Fruit fly (Drosophila melanogaster): ENCODE results near the gene CG17202.
A peak's percentile ranks its signal among the peaks of the same experiment; 100 is the strongest.

Gene CG17202

DNA sequence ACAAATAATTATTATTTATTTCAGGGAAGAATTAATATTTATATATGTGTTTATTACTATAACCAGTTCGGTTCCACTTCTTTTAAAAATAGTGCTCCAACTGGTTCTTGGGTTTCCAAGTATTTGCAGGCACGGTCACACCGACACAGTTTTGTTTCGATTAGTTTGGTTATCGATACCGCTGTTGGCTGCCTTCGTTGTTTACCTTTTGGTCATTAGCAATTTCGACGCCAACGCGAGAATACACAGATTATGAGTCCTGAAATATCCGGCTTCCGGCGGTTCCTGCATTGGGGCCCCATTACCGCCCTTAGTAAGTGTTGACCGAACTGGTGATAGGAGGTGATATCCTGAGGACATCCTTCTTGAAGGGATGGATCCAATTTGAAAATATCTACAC is 14.4 kb upstream of the CG17202 start, which contains the start of gene CG5196:
TSS of gene CG5196 (plus strand) at position 157 of the 400 bp plus-strand sequence.
- TF ChIP-seq Sin3A (optimal IDR thresholded peaks at IDR 0.05) (no peak), psq (optimal IDR thresholded peaks at IDR 0.05) (no peak), insv (optimal IDR thresholded peaks at IDR 0.05) (no peak), h (optimal IDR thresholded peaks at IDR 0.05) (no peak), Myc (optimal IDR thresholded peaks at IDR 0.05) (no peak), ttk (optimal IDR thresholded peaks at IDR 0.05) (no peak)

DNA sequence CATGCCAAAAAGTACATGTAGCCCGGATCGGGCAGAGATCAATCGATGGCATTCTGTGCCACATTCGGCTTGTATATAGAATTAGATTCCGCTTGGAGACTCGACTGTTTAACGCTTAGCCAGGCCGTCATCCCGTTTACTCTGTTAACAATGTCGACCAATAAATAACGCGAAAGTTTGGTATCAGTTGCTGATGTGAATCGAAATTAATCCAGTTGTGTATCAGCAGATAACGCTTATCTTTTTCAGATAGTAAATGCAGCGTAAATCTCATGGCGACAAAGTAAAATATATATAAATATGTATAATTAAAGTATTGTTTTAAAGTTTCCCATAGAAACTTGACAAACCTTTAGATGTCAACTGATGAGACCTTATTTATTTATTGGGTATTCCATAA is 11.1 kb upstream of the CG17202 start:
- TF ChIP-seq Myc (optimal IDR thresholded peaks at IDR 0.05) = no peak
- no peak for TF ChIP-seq insv (optimal IDR thresholded peaks at IDR 0.05)
- no peak for TF ChIP-seq ttk (optimal IDR thresholded peaks at IDR 0.05)
- no peak for TF ChIP-seq Sin3A (optimal IDR thresholded peaks at IDR 0.05)
- TF ChIP-seq psq (optimal IDR thresholded peaks at IDR 0.05) = no peak
- no peak for TF ChIP-seq h (optimal IDR thresholded peaks at IDR 0.05)

DNA sequence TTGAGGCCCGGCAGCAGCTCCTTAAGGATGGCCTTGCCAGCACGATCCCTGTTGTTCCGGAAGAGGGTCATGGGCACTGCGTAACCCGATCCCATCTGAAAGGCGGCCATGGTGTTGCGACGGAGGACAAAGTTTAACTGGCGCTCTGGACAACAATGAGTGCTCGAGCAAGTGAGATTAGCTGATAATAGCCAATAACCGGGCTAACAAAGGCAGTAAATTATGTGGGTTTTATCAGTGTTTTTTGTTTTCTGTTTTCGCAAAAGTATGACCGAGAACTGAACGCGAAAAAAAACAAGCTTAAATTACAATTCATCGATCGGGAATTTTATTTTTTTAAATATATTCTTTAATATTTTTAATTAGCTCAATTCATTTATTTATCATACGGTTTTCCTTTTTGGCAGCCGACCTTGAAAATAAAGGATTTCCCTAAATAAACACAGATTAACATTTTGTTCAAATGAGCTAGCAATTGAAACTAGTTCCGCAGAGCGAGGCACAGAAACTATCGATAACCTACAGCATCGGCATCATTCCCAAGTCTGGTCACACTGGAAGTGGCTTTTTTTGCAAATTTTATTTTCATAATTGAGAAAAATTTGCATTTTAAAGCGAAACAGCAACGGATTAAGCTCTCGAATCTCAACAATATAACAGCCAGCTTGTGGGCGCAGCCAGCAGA is 9.2 kb upstream of the CG17202 start, which contains the start of the genes Dip-C and pps:
TSS of gene Dip-C (minus strand) at position 486 of the 685 bp plus-strand sequence.
TSS of gene pps (plus strand) at position 555 of the 685 bp plus-strand sequence.
- no peak for TF ChIP-seq insv (optimal IDR thresholded peaks at IDR 0.05)
- TF ChIP-seq psq (optimal IDR thresholded peaks at IDR 0.05) = no peak
- TF ChIP-seq Myc (optimal IDR thresholded peaks at IDR 0.05) = no peak
- TF ChIP-seq h (optimal IDR thresholded peaks at IDR 0.05) = no peak
- TF ChIP-seq Sin3A (optimal IDR thresholded peaks at IDR 0.05) = no peak
- TF ChIP-seq ttk (optimal IDR thresholded peaks at IDR 0.05) = no peak

DNA sequence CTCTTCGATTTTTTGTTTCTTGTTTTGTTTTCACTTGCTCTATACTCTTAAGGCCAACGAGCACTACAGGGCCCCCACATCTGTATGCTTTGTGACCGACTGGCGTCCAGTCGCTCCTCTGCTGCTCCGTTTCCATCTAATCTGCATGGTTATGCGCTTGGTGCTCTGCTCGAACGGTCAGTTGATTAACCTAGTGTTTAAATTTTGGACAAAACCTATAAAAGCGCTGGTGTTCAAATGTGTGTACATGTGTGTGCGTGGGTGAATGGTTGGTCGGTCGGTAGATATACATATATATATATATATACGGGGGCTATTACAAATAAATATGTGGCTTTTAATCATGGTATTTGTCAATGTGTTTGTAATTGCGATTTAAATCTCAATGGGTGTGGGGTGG is 1.4 kb downstream of the CG17202 start:
- TF ChIP-seq h (optimal IDR thresholded peaks at IDR 0.05) = no peak
- TF ChIP-seq Myc (optimal IDR thresholded peaks at IDR 0.05) = no peak
- no peak for TF ChIP-seq ttk (optimal IDR thresholded peaks at IDR 0.05)
- TF ChIP-seq insv (optimal IDR thresholded peaks at IDR 0.05) = no peak
- no peak for TF ChIP-seq psq (optimal IDR thresholded peaks at IDR 0.05)
- no peak for TF ChIP-seq Sin3A (optimal IDR thresholded peaks at IDR 0.05)

DNA sequence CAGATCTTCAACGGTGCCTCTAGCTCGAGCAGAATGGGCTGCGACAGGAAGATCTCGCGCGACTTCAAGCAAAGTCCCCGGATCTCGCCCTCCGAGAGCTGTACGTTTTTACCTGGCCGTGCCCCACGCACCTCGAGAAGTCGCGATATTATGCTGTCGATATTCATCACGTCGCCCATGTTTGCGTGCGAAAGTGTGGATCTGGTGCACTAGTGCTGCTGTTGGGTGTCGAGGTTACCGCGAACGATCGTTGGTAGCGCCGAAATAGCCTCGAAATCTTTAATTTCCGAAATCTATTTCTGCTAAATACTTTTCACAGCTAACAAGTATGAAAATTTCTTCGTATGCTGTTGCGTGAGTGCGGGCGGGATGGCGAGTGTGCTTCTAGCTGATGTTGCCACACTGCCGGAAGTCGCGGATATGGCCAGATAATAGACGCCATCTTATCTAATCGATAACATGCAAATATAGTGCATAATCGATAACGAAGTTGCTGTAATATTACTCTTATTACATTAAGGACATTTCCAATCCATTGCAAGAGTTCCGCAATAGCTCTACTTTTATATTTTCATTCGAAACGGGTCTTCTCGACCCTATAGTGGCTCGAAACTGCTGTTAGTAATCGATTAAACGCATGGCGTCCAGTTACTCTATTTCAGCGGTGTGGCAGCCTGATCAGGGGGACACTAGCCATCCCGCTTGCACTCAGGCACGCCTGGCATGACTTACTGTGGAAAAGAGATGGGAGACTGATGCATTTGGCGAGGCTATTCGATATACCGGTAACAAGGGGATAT is 3.1 kb downstream of the CG17202 start, which contains the start of gene Pp1-87B:
TSS of gene Pp1-87B (minus strand) at position 408 of the 800 bp plus-strand sequence.
- peak; percentile 32 for TF ChIP-seq Sin3A (optimal IDR thresholded peaks at IDR 0.05)
- TF ChIP-seq insv (optimal IDR thresholded peaks at IDR 0.05) = no peak
- TF ChIP-seq psq (optimal IDR thresholded peaks at IDR 0.05) = peak; percentile 100

DNA sequence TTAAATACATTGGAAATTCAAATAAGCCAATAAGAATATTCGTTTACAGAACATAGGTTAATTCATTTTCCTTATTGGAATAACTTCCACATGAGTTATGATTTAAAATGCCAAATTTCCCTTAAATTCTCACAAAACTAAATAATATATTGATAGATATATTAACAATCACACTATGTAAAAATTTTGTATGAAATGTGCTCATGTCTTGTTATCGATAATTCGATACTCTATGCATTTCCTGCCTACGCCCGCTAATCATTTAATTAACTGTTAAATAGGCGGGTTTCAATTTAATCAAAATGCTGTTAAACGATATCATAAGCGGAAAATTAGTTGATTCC is 3.7 kb downstream of the CG17202 start, which contains the start of gene NANS:
TSS of gene NANS (plus strand) at position 269 of the 344 bp plus-strand sequence.
- no peak for TF ChIP-seq insv (optimal IDR thresholded peaks at IDR 0.05)
- TF ChIP-seq psq (optimal IDR thresholded peaks at IDR 0.05) = no peak
- no peak for TF ChIP-seq Sin3A (optimal IDR thresholded peaks at IDR 0.05)
- no peak for TF ChIP-seq ttk (optimal IDR thresholded peaks at IDR 0.05)
- no peak for TF ChIP-seq Myc (optimal IDR thresholded peaks at IDR 0.05)
- no peak for TF ChIP-seq h (optimal IDR thresholded peaks at IDR 0.05)

DNA sequence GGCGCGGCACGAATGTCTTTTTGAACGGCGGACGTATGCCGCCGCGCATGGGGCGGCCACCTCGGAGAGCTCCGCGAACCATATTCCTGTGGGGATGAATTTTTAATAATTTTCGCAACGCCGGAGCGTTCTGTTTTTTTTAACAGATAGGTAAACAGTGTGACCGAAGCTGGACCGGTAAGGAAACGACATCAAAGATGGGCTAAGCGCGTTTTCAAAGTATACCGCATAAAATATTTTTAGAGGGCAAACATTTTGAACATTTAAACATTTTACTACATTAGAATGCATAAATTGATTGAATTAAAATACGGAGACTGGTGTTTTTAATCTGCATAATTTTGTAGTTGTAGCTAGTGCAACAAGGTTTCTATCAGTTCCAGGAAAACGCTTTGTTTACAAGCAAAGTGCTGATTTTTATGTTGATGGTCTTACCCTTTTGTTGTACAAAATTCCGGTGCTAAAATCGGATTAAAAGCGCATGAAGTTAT is 6.6 kb downstream of the CG17202 start, which contains the start of the genes CG5641 and CG5245:
TSS of gene CG5641 (minus strand) at position 163 of the 491 bp plus-strand sequence.
TSS of gene CG5245 (plus strand) at position 441 of the 491 bp plus-strand sequence.
- TF ChIP-seq insv (optimal IDR thresholded peaks at IDR 0.05) = no peak
- TF ChIP-seq psq (optimal IDR thresholded peaks at IDR 0.05) = no peak
- no peak for TF ChIP-seq ttk (optimal IDR thresholded peaks at IDR 0.05)
- no peak for TF ChIP-seq Sin3A (optimal IDR thresholded peaks at IDR 0.05)
- TF ChIP-seq h (optimal IDR thresholded peaks at IDR 0.05) = no peak
- no peak for TF ChIP-seq Myc (optimal IDR thresholded peaks at IDR 0.05)

DNA sequence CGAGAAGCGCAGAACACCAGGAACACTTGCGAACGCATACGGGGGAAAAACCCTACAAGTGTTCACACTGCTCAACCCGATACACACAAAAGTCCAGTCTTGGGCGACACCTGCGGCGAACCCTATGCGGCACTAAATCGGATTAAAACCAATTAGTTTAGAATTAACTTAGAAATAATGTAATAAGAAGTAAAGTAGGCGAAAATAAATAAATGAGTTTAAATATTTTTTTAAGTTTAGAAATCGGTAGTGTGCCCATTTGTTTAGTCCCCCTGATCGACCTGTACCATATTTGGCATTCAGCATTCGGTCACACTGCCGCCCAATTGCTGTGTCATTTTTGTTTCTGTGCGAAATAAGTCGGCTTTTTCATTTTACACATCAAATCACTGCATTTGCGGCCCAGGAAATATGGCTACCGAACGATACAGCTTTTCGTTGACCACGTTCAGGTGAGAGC is 8.5 kb downstream of the CG17202 start, which contains the start of gene Prosalpha2:
TSS of gene Prosalpha2 (plus strand) at position 292 of the 460 bp plus-strand sequence.
- TF ChIP-seq psq (optimal IDR thresholded peaks at IDR 0.05) (no peak), Myc (optimal IDR thresholded peaks at IDR 0.05) (no peak), ttk (optimal IDR thresholded peaks at IDR 0.05) (no peak), h (optimal IDR thresholded peaks at IDR 0.05) (no peak), insv (optimal IDR thresholded peaks at IDR 0.05) (no peak), Sin3A (optimal IDR thresholded peaks at IDR 0.05) (no peak)

DNA sequence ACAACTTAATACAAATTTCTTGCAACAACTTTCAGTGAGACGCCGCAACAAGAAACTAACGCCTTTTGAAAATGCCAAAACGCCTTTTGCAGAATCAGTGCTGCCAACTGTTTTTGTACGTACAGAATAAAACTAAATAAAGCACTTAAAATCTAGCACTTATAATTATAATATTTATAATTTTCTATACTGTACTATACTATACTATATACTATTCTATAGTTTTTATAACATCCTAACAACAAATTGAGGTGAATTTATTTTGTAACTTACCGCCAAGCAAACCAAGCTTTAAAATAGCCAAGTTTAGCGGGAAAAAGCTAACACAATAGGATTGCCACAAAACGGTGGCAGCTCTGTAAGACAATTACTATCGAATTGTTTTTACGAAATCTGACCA is 11.2 kb downstream of the CG17202 start, which contains the start of the genes Aos1 and Srlp:
TSS of gene Aos1 (minus strand) at position 59 of the 400 bp plus-strand sequence.
TSS of gene Srlp (plus strand) at position 335 of the 400 bp plus-strand sequence.
- no peak for TF ChIP-seq Myc (optimal IDR thresholded peaks at IDR 0.05)
- TF ChIP-seq insv (optimal IDR thresholded peaks at IDR 0.05) = no peak
- TF ChIP-seq Sin3A (optimal IDR thresholded peaks at IDR 0.05) = no peak

DNA sequence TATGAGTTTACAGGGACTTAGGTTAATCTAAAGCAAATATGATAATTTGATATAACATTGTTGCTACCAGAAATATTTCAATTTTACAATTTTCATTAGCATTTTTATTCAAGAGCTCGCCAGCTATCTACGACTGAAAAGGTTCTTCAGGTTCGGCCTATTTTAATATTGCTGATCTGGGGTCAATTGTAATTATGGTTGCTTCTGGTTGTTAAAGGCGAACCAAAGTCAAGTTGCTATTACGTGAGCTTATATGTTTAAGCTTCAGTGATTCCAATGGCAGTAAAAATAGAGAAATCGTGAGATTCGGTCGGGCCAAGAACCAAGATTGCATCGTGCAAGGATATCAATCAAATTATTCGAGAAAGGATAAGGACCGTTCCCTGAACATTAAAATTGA is 13.4 kb downstream of the CG17202 start, which contains the start of gene Desat2:
TSS of gene Desat2 (plus strand) at position 301 of the 400 bp plus-strand sequence.
- TF ChIP-seq Sin3A (optimal IDR thresholded peaks at IDR 0.05) = no peak

DNA sequence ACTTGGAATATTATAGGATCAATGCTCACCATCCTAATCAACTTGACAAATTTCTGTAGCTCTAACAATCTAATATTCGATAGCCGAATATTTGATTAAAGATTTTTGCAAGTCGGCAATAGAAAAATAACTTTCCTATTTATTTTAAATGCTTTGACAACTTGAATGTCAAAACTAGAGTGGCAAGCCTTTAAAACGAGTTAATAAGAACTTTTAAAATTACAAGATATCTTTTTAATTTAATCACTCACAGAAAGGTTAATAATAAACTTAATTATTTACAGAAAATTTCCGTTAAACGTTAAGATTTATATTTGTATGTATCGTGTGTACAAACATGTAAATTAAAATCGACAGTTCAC is 16.5 kb downstream of the CG17202 start, which contains the start of the genes CG17207 and CG46427:
TSS of gene CG17207 (minus strand) at position 101 of the 362 bp plus-strand sequence.
TSS of gene CG46427 (minus strand) at position 101 of the 362 bp plus-strand sequence.
- TF ChIP-seq Sin3A (optimal IDR thresholded peaks at IDR 0.05) (no peak), h (optimal IDR thresholded peaks at IDR 0.05) (no peak)
